Worm (Caenorhabditis elegans) whole organism, L4/young adult: Measurements from ENCODE around the gene cyp-29A2.

Experiments used
- W03F9.2 ChIP-seq: fragments of 150-350 bp; optimal IDR thresholded peaks from 2 replicates; lab custom pipeline; 2014; ENCODE audit warnings: missing biosample characterization, missing genetic modification characterization
- him-1 ChIP-seq: sonication (generic microtip); optimal IDR thresholded peaks from 2 replicates; lab custom pipeline; 2016; ENCODE audit warnings: missing genotype, missing genetic modification reagents, missing genetic modification characterization, missing compliant biosample characterization

DNA sequence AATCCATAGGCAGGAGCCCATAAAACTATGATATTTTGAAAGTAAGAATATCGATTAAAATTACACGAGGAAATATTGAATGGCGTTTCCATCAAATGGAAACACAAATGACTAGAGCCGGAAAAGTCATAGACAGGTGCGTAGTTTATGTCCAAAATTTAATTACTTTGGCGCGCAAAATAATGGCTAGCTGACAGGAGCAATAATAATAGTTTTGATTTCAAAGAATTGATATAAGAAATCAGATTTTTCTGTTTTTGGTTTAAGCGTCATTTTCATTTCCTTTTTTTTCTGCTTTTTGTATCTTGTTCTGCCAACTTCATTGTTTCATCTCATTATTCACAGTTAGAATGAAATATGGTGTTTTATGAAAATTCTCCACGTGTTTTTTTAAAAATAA is 45.6 kb downstream of the cyp-29A2 start, which contains the start of gene F07B10.4:
- TF ChIP-seq him-1 (tag; lab: Kevin White, UChicago): no peak
- TF ChIP-seq W03F9.2 (tag; lab: Kevin White, UChicago): no peak
